Fruit fly (Drosophila melanogaster): ENCODE results near the gene CG12236.
A peak's percentile ranks its signal among the peaks of the same experiment; 100 is the strongest.

Gene CG12236

dm6 chrX:5895821-5896550 lies 11.9 kb upstream of the CG12236 start (continued):
- TF ChIP-seq CG14014 (GFP tag; IDR thresholded peaks at IDR 0.05), result peak; percentile 90
- TF ChIP-seq CG10959 (GFP tag; IDR thresholded peaks at IDR 0.05), result peak; percentile 85
- no peak for TF ChIP-seq CG7745 (tag; optimal IDR thresholded peaks at IDR 0.05)
- TF ChIP-seq pum (GFP tag; optimal IDR thresholded peaks at IDR 0.05), result peak; percentile 82
- peak; percentile 30 for TF ChIP-seq fd3F (GFP tag; optimal IDR thresholded peaks at IDR 0.05)
- peak; percentile 74 for TF ChIP-seq kay (GFP tag; optimal IDR thresholded peaks at IDR 0.05)
- peak; percentile 75 for TF ChIP-seq CG3281 (GFP tag; optimal IDR thresholded peaks at IDR 0.05)
- TF ChIP-seq CG34422 (GFP tag; IDR thresholded peaks at IDR 0.05), result peak; percentile 94
- TF ChIP-seq pnt (GFP tag; optimal IDR thresholded peaks at IDR 0.05), result peak; percentile 87
- TF ChIP-seq CG31441 (GFP tag; IDR thresholded peaks at IDR 0.05), result peak; percentile 94
- peak; percentile 42 for TF ChIP-seq vfl (GFP tag; optimal IDR thresholded peaks at IDR 0.05)
- TF ChIP-seq CG43689 (GFP tag; IDR thresholded peaks at IDR 0.05), result peak; percentile 45; the same call in 1 of the 2 replicates
- peak; percentile 69 for TF ChIP-seq en (GFP tag; optimal IDR thresholded peaks at IDR 0.05)
- TF ChIP-seq Usf (GFP tag; optimal IDR thresholded peaks at IDR 0.05), result peak; percentile 70
- peak; percentile 79 for TF ChIP-seq gcm (GFP tag; optimal IDR thresholded peaks at IDR 0.05)
- peak; percentile 73 for TF ChIP-seq CG10565 (GFP tag; optimal IDR thresholded peaks at IDR 0.05)
- TF ChIP-seq sens-2 (GFP tag; IDR thresholded peaks at IDR 0.05), result peak; percentile 90
- peak in 1 of 2 experiments; percentile 81 for TF ChIP-seq Eip74EF (GFP tag; optimal IDR thresholded peaks at IDR 0.05)
- no peak for TF ChIP-seq chinmo (GFP tag; IDR thresholded peaks at IDR 0.05; ENCODE audit: partially characterized antibody)
- peak; percentile 73 for TF ChIP-seq cwo (GFP tag; optimal IDR thresholded peaks at IDR 0.05)
- peak; percentile 50 for TF ChIP-seq grn (GFP tag; optimal IDR thresholded peaks at IDR 0.05)
- peak; percentile 52 for TF ChIP-seq gro (GFP tag; optimal IDR thresholded peaks at IDR 0.05)
- peak; percentile 72 for TF ChIP-seq CG10321 (GFP tag; IDR thresholded peaks at IDR 0.05)
- peak; percentile 91 for TF ChIP-seq esg (GFP tag; conservative IDR thresholded peaks at IDR 0.05)
- peak; percentile 65 for TF ChIP-seq Jarid2 (GFP tag; optimal IDR thresholded peaks at IDR 0.05)
- TF ChIP-seq phol (tag; optimal IDR thresholded peaks at IDR 0.05), result peak; percentile 90
- peak; percentile 85 for TF ChIP-seq CG1792 (GFP tag; optimal IDR thresholded peaks at IDR 0.05)
- peak; percentile 83 for TF ChIP-seq Abd-B (GFP tag; optimal IDR thresholded peaks at IDR 0.05)
- peak; percentile 84 for TF ChIP-seq sr (GFP tag; IDR thresholded peaks at IDR 0.05)
- no peak for TF ChIP-seq CG1832 (GFP tag; optimal IDR thresholded peaks at IDR 0.05)
- TF ChIP-seq CG17361 (GFP tag; IDR thresholded peaks at IDR 0.05), result peak; percentile 90
- TF ChIP-seq gem (tag; optimal IDR thresholded peaks at IDR 0.05), result peak; percentile 91
- TF ChIP-seq HmgZ (tag; optimal IDR thresholded peaks at IDR 0.05), result peak; percentile 73
- 0 out of 2 replicates have a peak, but pooled peaks have one; percentile 37 for TF ChIP-seq ham (GFP tag; IDR thresholded peaks at IDR 0.05)
- TF ChIP-seq CG8359 (GFP tag; optimal IDR thresholded peaks at IDR 0.05; ENCODE audit: borderline replicate concordance), result peak; percentile 77
- peak; percentile 6 for TF ChIP-seq Elba2 (GFP tag; optimal IDR thresholded peaks at IDR 0.05)
- no peak for TF ChIP-seq Scr (GFP tag; IDR thresholded peaks at IDR 0.05; ENCODE audit: partially characterized antibody)
- TF ChIP-seq nau (GFP tag; optimal IDR thresholded peaks at IDR 0.05), result peak; percentile 85
- peak; percentile 77 for TF ChIP-seq CG14050 (GFP tag; IDR thresholded peaks at IDR 0.05)
- peak; percentile 83 for TF ChIP-seq CG1233 (GFP tag; optimal IDR thresholded peaks at IDR 0.05)
- TF ChIP-seq CG2120 (GFP tag; optimal IDR thresholded peaks at IDR 0.05), result peak; percentile 72
- peak; percentile 75 for TF ChIP-seq CG12104 (GFP tag; optimal IDR thresholded peaks at IDR 0.05)
- peak; percentile 88 for TF ChIP-seq CG2678 (tag; optimal IDR thresholded peaks at IDR 0.05)
- TF ChIP-seq CG3163 (GFP tag; optimal IDR thresholded peaks at IDR 0.05), result peak; percentile 67
- no peak for TF ChIP-seq Hr39 (optimal IDR thresholded peaks at IDR 0.05)
- TF ChIP-seq CG8281 (tag; optimal IDR thresholded peaks at IDR 0.05), result peak; percentile 50
- TF ChIP-seq CG3407 (GFP tag; optimal IDR thresholded peaks at IDR 0.05), result peak; percentile 87
- peak; percentile 96 for TF ChIP-seq CG2199 (GFP tag; IDR thresholded peaks at IDR 0.05)
- TF ChIP-seq gsb-n (tag; optimal IDR thresholded peaks at IDR 0.05), result peak; percentile 87

Measured in whole organism, embryonic.